Worm (Caenorhabditis elegans): ENCODE measurements around the gene Y54G2A.48.

- TF ChIP-seq ets-4 (GFP tag; optimal IDR thresholded peaks at IDR 0.05): no peak
- no peak for TF ChIP-seq hrde-1 (tag; optimal IDR thresholded peaks at IDR 0.05; ENCODE audit: borderline replicate concordance)
- no peak for TF ChIP-seq unc-62 (GFP tag; optimal IDR thresholded peaks at IDR 0.05)
- TF ChIP-seq snpc-4 (GFP tag; optimal IDR thresholded peaks at IDR 0.05): peak; percentile 89
- peak; percentile 77 to 95 (median 90) for TF ChIP-seq snpc-4 (tag; optimal IDR thresholded peaks at IDR 0.05)
- TF ChIP-seq athp-1 (tag; optimal IDR thresholded peaks at IDR 0.05): no peak
- no peak for TF ChIP-seq B0336.3 (GFP tag; IDR thresholded peaks at IDR 0.05)
- no peak for TF ChIP-seq nfya-2 (GFP tag; IDR thresholded peaks at IDR 0.05)
- no peak for TF ChIP-seq nhr-80 (tag; optimal IDR thresholded peaks at IDR 0.05)
- TF ChIP-seq ama-1 (optimal IDR thresholded peaks at IDR 0.05): no peak
- no peak for TF ChIP-seq ama-1 (GFP tag; optimal IDR thresholded peaks at IDR 0.05)
- TF ChIP-seq B0261.1 (tag; optimal IDR thresholded peaks at IDR 0.05): no peak
- no peak for TF ChIP-seq F57C9.4 (tag; optimal IDR thresholded peaks at IDR 0.05)
These were observed 6.9 kb downstream of the Y54G2A.48 start for ce11 chrIV:2825460-2826103.
